Fruit fly (Drosophila melanogaster) whole organism, embryonic: ENCODE results near the gene Sumo.

ENCODE experiments used
- CG10366 ChIP-seq: fragments of 200-800 bp; sonication (Bioruptor generic); IDR thresholded peaks from 2 replicates; pipeline ENCODE4 v1.3.6; 2022; ENCODE audit warnings: missing biosample characterization, missing genetic modification characterization
- CG10959 ChIP-seq: fragments of 200-800 bp; sonication (Bioruptor generic); IDR thresholded peaks from 2 replicates; pipeline ENCODE4 v1.3.6; 2022; ENCODE audit warnings: missing biosample characterization, missing genetic modification characterization
- CG11696 ChIP-seq: fragments of 200-800 bp; sonication (Bioruptor generic); IDR thresholded peaks from 2 replicates; pipeline ENCODE4 v1.3.6; 2022; ENCODE audit warnings: missing biosample characterization, missing genetic modification characterization
- CG14441 ChIP-seq: fragments of 200-800 bp; sonication (Bioruptor generic); IDR thresholded peaks from 2 replicates; pipeline ENCODE4 v1.3.6; 2022; ENCODE audit warnings: missing biosample characterization, missing genetic modification characterization
- CG14667 ChIP-seq: fragments of 200-800 bp; sonication (Bioruptor generic); IDR thresholded peaks from 2 replicates; pipeline ENCODE4 v1.3.6; 2022; ENCODE audit warnings: missing biosample characterization, missing genetic modification characterization
- CG17328 ChIP-seq: fragments of 200-800 bp; sonication (Bioruptor generic); IDR thresholded peaks from 2 replicates; pipeline ENCODE4 v1.3.6; 2022; ENCODE audit warnings: missing biosample characterization, missing genetic modification characterization
- CG18476 ChIP-seq: fragments of 200-800 bp; sonication (Bioruptor generic); optimal IDR thresholded peaks from 2 replicates; lab custom pipeline; 2016; ENCODE audit warnings: missing biosample characterization, mild to moderate bottlenecking, missing genetic modification characterization
- CG18764 ChIP-seq: fragments of 200-800 bp; sonication (Bioruptor generic); optimal IDR thresholded peaks from 3 replicates; lab custom pipeline; 2016; ENCODE audit warnings: missing biosample characterization, missing genetic modification characterization
- CG2678 ChIP-seq: fragments of 200-800 bp; sonication (Bioruptor generic); optimal IDR thresholded peaks from 3 replicates; lab custom pipeline; 2019; ENCODE audit warnings: missing biosample characterization, mild to moderate bottlenecking, missing genetic modification characterization, moderate library complexity
- CG31388 ChIP-seq: fragments of 200-800 bp; sonication (Bioruptor generic); optimal IDR thresholded peaks from 2 replicates; lab custom pipeline; 2016; ENCODE audit warnings: missing biosample characterization, missing genetic modification characterization
- CG32767 ChIP-seq: fragments of 200-800 bp; sonication (Bioruptor generic); IDR thresholded peaks from 2 replicates; pipeline ENCODE4 v1.3.6; 2022; ENCODE audit warnings: missing biosample characterization, missing genetic modification characterization
- CG34422 ChIP-seq: fragments of 200-800 bp; sonication (Bioruptor generic); IDR thresholded peaks from 3 replicates; pipeline ENCODE4 v1.3.6; 2022; ENCODE audit warnings: missing biosample characterization, missing genetic modification characterization
- CG4707 ChIP-seq: fragments of 200-800 bp; sonication (Bioruptor generic); optimal IDR thresholded peaks from 2 replicates; lab custom pipeline; 2018; ENCODE audit warnings: missing biosample characterization, mild to moderate bottlenecking, missing genetic modification characterization, moderate library complexity
- CG5180 ChIP-seq: fragments of 200-800 bp; sonication (Bioruptor generic); optimal IDR thresholded peaks from 3 replicates; lab custom pipeline; 2017; ENCODE audit warnings: missing biosample characterization, missing genetic modification characterization, mild to moderate bottlenecking, moderate library complexity, missing genetic modification reagents
- CG6175 ChIP-seq: fragments of 200-800 bp; sonication (Bioruptor generic); IDR thresholded peaks from 3 replicates; pipeline ENCODE4 v1.3.6; 2022; ENCODE audit warnings: missing biosample characterization, missing genetic modification characterization
- CG6654 ChIP-seq: fragments of 200-800 bp; sonication (Bioruptor generic); optimal IDR thresholded peaks from 2 replicates; lab custom pipeline; 2017; ENCODE audit warnings: missing biosample characterization, mild to moderate bottlenecking, missing genetic modification characterization
- CG6854 ChIP-seq: fragments of 200-800 bp; sonication (Bioruptor generic); optimal IDR thresholded peaks from 3 replicates; lab custom pipeline; 2017; ENCODE audit warnings: missing biosample characterization, mild to moderate bottlenecking, missing genetic modification characterization
- CG8281 ChIP-seq: fragments of 200-800 bp; sonication (Bioruptor generic); optimal IDR thresholded peaks from 2 replicates; lab custom pipeline; 2018; ENCODE audit warnings: missing biosample characterization, mild to moderate bottlenecking, missing genetic modification characterization, moderate library complexity
- CG9215 ChIP-seq: fragments of 200-800 bp; sonication (Bioruptor generic); IDR thresholded peaks from 2 replicates; pipeline ENCODE4 v1.3.6; 2022; ENCODE audit warnings: missing biosample characterization, missing genetic modification characterization
- CHES-1-like ChIP-seq: fragments of 200-800 bp; sonication (Bioruptor generic); optimal IDR thresholded peaks from 2 replicates; lab custom pipeline; 2016; ENCODE audit warnings: missing biosample characterization, missing genetic modification characterization
- Dek ChIP-seq: fragments of 200-800 bp; sonication (Bioruptor generic); optimal IDR thresholded peaks from 3 replicates; lab custom pipeline; 2019; ENCODE audit warnings: missing biosample characterization, mild to moderate bottlenecking, missing genetic modification characterization, moderate library complexity
- Fer3 ChIP-seq: fragments of 200-800 bp; sonication (Bioruptor generic); optimal IDR thresholded peaks from 2 replicates; lab custom pipeline; 2018; ENCODE audit warnings: missing biosample characterization, mild to moderate bottlenecking, missing genetic modification characterization, moderate library complexity
- HmgD ChIP-seq: fragments of 200-800 bp; sonication (Bioruptor generic); optimal IDR thresholded peaks from 3 replicates; lab custom pipeline; 2016; ENCODE audit warnings: missing biosample characterization, missing genetic modification characterization
- Oli ChIP-seq: fragments of 200-800 bp; sonication (Bioruptor generic); optimal IDR thresholded peaks from 2 replicates; lab custom pipeline; 2018; ENCODE audit warnings: missing biosample characterization, mild to moderate bottlenecking, missing genetic modification characterization, moderate library complexity
- Optix ChIP-seq: fragments of 200-800 bp; sonication (Bioruptor generic); IDR thresholded peaks from 3 replicates; pipeline ENCODE4 v1.3.6; 2022; ENCODE audit warnings: missing biosample characterization, missing genetic modification characterization
- Poxn ChIP-seq: fragments of 200-800 bp; sonication (Bioruptor generic); IDR thresholded peaks from 2 replicates; pipeline ENCODE4 v1.3.6; 2022; ENCODE audit warnings: missing biosample characterization, missing genetic modification characterization
- Sox100B ChIP-seq: fragments of 200-800 bp; sonication (Bioruptor generic); optimal IDR thresholded peaks from 3 replicates; lab custom pipeline; 2018; ENCODE audit warnings: missing biosample characterization, mild to moderate bottlenecking, missing genetic modification characterization
- Sry-δ ChIP-seq: fragments of 200-800 bp; sonication (Bioruptor generic); optimal IDR thresholded peaks from 2 replicates; lab custom pipeline; 2016; ENCODE audit warnings: missing biosample characterization, missing genetic modification characterization
- TFAM ChIP-seq: fragments of 200-800 bp; sonication (Bioruptor generic); optimal IDR thresholded peaks from 2 replicates; lab custom pipeline; 2017; ENCODE audit warnings: missing biosample characterization, missing genetic modification characterization, inconsistent platforms
- Xrp1 ChIP-seq: fragments of 200-800 bp; sonication (Bioruptor generic); IDR thresholded peaks from 2 replicates; pipeline ENCODE4 v1.3.6; 2022; ENCODE audit warnings: missing biosample characterization, missing genetic modification characterization
- abd-A ChIP-seq: fragments of 200-800 bp; sonication (Bioruptor generic); optimal IDR thresholded peaks from 3 replicates; lab custom pipeline; 2019; ENCODE audit warnings: missing biosample characterization, mild to moderate bottlenecking, missing genetic modification characterization, moderate library complexity
- chm ChIP-seq: fragments of 200-800 bp; sonication (Bioruptor generic); IDR thresholded peaks from 2 replicates; pipeline ENCODE4 v1.3.6; 2022; ENCODE audit warnings: missing biosample characterization, missing genetic modification characterization
- ems ChIP-seq: fragments of 200-800 bp; sonication (Bioruptor generic); optimal IDR thresholded peaks from 3 replicates; lab custom pipeline; 2016; ENCODE audit warnings: missing biosample characterization, missing genetic modification characterization
- hb ChIP-seq: fragments of 200-800 bp; sonication (Bioruptor generic); IDR thresholded peaks from 3 replicates; pipeline ENCODE4 v1.3.6; 2022; ENCODE audit warnings: missing biosample characterization, missing genetic modification characterization; ENCODE audit not compliant: partially characterized antibody
- inv ChIP-seq: fragments of 200-800 bp; sonication (Bioruptor generic); IDR thresholded peaks from 2 replicates; pipeline ENCODE4 v1.3.6; 2022; ENCODE audit warnings: missing biosample characterization, missing genetic modification characterization; ENCODE audit not compliant: partially characterized antibody
- kay ChIP-seq: fragments of 200-800 bp; sonication (Bioruptor generic); optimal IDR thresholded peaks from 2 replicates; lab custom pipeline; 2016; ENCODE audit warnings: missing biosample characterization, missing genetic modification characterization
- kni ChIP-seq: fragments of 200-800 bp; sonication (Bioruptor generic); optimal IDR thresholded peaks from 3 replicates; lab custom pipeline; 2017; ENCODE audit warnings: mild to moderate bottlenecking, missing biosample characterization, missing genetic modification reagents, missing genetic modification characterization
- otp ChIP-seq: fragments of 200-800 bp; sonication (Bioruptor generic); IDR thresholded peaks from 3 replicates; pipeline ENCODE4, ENCODE4 v1.3.6; 2022; ENCODE audit warnings: missing biosample characterization, missing genetic modification characterization
- peb ChIP-seq: fragments of 200-800 bp; sonication (Bioruptor generic); IDR thresholded peaks from 2 replicates; pipeline ENCODE4 v1.3.6; 2022; ENCODE audit warnings: missing biosample characterization, missing genetic modification characterization
- pum ChIP-seq: fragments of 200-800 bp; sonication (Bioruptor generic); optimal IDR thresholded peaks from 2 replicates; lab custom pipeline; 2016; ENCODE audit warnings: missing biosample characterization, missing genetic modification characterization
- row ChIP-seq: fragments of 200-800 bp; sonication (Bioruptor generic); IDR thresholded peaks from 3 replicates; pipeline ENCODE4 v1.3.6; 2022; ENCODE audit warnings: missing biosample characterization, missing genetic modification characterization
- sens-2 ChIP-seq: fragments of 200-800 bp; sonication (Bioruptor generic); IDR thresholded peaks from 2 replicates; pipeline ENCODE4 v1.3.6; 2022; ENCODE audit warnings: missing biosample characterization, missing genetic modification characterization
- sim ChIP-seq: fragments of 200-800 bp; sonication (Bioruptor generic); IDR thresholded peaks from 2 replicates; pipeline ENCODE4 v1.3.6; 2022; ENCODE audit warnings: missing biosample characterization, missing genetic modification characterization
- slou ChIP-seq: fragments of 200-800 bp; sonication (Bioruptor generic); optimal IDR thresholded peaks from 3 replicates; lab custom pipeline; 2016; ENCODE audit warnings: missing biosample characterization, missing genetic modification characterization
- ssp ChIP-seq: fragments of 200-800 bp; sonication (Bioruptor generic); IDR thresholded peaks from 2 replicates; pipeline ENCODE4 v1.3.6; 2022; ENCODE audit warnings: missing biosample characterization, missing genetic modification characterization
- sug ChIP-seq: fragments of 200-800 bp; optimal IDR thresholded peaks from 2 replicates; lab custom pipeline; 2019; ENCODE audit warnings: missing biosample characterization, mild to moderate bottlenecking, missing genetic modification characterization, moderate library complexity
- tin ChIP-seq: fragments of 200-800 bp; sonication (Bioruptor generic); optimal IDR thresholded peaks from 3 replicates; lab custom pipeline; 2016; ENCODE audit warnings: missing biosample characterization, missing genetic modification characterization
- tll ChIP-seq, 2 experiments: fragments of 200-800 bp in 1 of 2; fragments of >200 bp in 1 of 2; sonication (Bioruptor generic) in 1 of 2; optimal IDR thresholded peaks; 2 replicates each; lab custom pipeline; 2017 to 2019; ENCODE audit warnings: missing biosample characterization in 2 of 2, missing genetic modification characterization in 2 of 2, mild to moderate bottlenecking in 1 of 2, moderate library complexity in 1 of 2
- unpg ChIP-seq: fragments of 200-800 bp; sonication (Bioruptor generic); optimal IDR thresholded peaks from 3 replicates; lab custom pipeline; 2018; ENCODE audit warnings: missing biosample characterization, mild to moderate bottlenecking, missing genetic modification characterization, moderate library complexity
- yki ChIP-seq: fragments of >200 bp; optimal IDR thresholded peaks from 3 replicates; lab custom pipeline; 2018
- zf30C ChIP-seq: fragments of 200-800 bp; sonication (Bioruptor generic); optimal IDR thresholded peaks from 3 replicates; lab custom pipeline; 2018; ENCODE audit warnings: missing biosample characterization, mild to moderate bottlenecking, missing genetic modification characterization

The Sumo gene

DNA sequence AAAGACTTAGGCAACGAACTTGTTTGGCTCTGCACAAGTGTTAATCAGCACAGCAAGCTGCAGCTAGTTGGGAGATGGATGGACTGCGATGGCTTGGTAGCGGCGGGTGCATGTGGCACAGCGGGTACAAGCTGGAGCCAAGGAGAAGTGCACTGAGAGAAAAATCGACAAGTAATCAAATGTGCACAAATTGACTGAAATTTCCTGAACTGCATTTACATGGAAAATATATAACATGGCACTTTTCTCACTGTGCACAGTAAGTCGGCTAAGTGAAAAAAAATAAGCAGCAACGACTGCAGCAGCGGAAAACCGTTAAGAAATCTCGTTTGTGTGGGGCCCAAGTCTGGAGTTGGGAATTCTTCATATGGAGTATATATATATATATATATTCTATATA, 23.6 kb upstream of the Sumo start (continued):
- TF ChIP-seq CG31388 (GFP tag; lab: Kevin White, UChicago) (no peak), Poxn (GFP tag; lab: Robert Waterston, UW) (no peak), tll (GFP tag; optimal IDR thresholded peaks at IDR 0.05; lab: Kevin White, UChicago) (no peak), Xrp1 (GFP tag; lab: Robert Waterston, UW) (peak; percentile 32; the same call in 1 of the 2 replicates), HmgD (GFP tag; lab: Kevin White, UChicago) (no peak), zf30C (peak; percentile 8), kay (no peak), TFAM (GFP tag; lab: Kevin White, UChicago) (no peak), chm (GFP tag; lab: Robert Waterston, UW) (0 out of 2 replicates have a peak, but pooled peaks have one; percentile 31), CG6854 (GFP tag; lab: Kevin White, UChicago) (no peak), CG17328 (GFP tag; lab: Robert Waterston, UW) (peak; percentile 6; the same call in 1 of the 2 replicates), sens-2 (GFP tag; lab: Robert Waterston, UW) (0 out of 2 replicates have a peak, but pooled peaks have one; percentile 13), CHES-1-like (GFP tag; lab: Kevin White, UChicago) (no peak), CG11696 (GFP tag; lab: Robert Waterston, UW) (no peak), CG18764 (no peak), unpg (GFP tag; lab: Kevin White, UChicago) (peak; percentile 4), peb (GFP tag; lab: Robert Waterston, UW) (no peak), otp (GFP tag; lab: Robert Waterston, UW) (peak; percentile 75; the same call in 1 of the 3 replicates)

DNA sequence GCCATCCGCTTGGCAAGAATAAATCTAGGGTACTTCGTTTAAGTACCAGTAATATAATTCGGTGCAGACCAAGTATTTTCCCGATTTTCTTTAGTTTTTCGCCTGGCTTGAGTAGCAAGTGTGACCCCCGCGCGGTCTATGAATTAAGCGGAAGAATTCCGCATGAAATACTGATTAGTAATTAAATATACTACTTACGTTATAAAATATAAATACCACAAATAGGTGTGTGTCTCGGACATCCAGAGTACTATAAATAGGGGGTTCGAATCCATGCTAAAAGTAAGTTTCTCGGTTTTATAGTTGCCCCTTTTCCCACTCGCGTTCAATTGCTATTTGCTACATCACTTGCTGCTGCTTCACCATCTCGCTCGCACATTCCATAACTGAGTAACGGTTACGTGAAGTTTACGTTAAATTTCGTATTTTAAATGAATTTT, 4.2 kb upstream of the Sumo start, which contains the start of gene snRNP-U1-70K:
Gene snRNP-U1-70K (minus strand): TSS at position 141 of the 440 bp plus-strand sequence.
- TF ChIP-seq CG34422 (GFP tag; lab: Robert Waterston, UW) = peak; percentile 43; the same call in 1 of the 3 replicates
- no peak for TF ChIP-seq inv (GFP tag; lab: Robert Waterston, UW)
- TF ChIP-seq Fer3 (tag; lab: Kevin White, UChicago) = no peak
- TF ChIP-seq sim (GFP tag; lab: Robert Waterston, UW) = no peak
- TF ChIP-seq kni = peak; percentile 4
- no peak for TF ChIP-seq Oli (tag; lab: Kevin White, UChicago)
- no peak for TF ChIP-seq zf30C
- TF ChIP-seq Optix = no peak
- no peak for TF ChIP-seq ems (GFP tag; lab: Kevin White, UChicago)
- TF ChIP-seq ssp (GFP tag; lab: Robert Waterston, UW) = 0 out of 2 replicates have a peak, but pooled peaks have one; percentile 5
- TF ChIP-seq CG18476 (GFP tag; lab: Kevin White, UChicago) = no peak
- TF ChIP-seq CG10366 = no peak
- TF ChIP-seq pum (GFP tag; lab: Kevin White, UChicago) = no peak
- peak; percentile 42; the same call in 2 of the 3 replicates for TF ChIP-seq row (GFP tag; lab: Robert Waterston, UW)
- no peak for TF ChIP-seq slou (GFP tag; lab: Kevin White, UChicago)
- TF ChIP-seq sug = no peak
- no peak for TF ChIP-seq hb (GFP tag; lab: Robert Waterston, UW)
- TF ChIP-seq CG32767 = no peak
- no peak for TF ChIP-seq CG8281 (tag; lab: Kevin White, UChicago)
- no peak for TF ChIP-seq CG10959
- TF ChIP-seq CG14667 (GFP tag; lab: Robert Waterston, UW) = no peak
- no peak for TF ChIP-seq CG2678 (tag; lab: Kevin White, UChicago)
- no peak for TF ChIP-seq Sox100B (GFP tag; lab: Kevin White, UChicago)
- no peak for TF ChIP-seq Sry-δ (GFP tag; lab: Kevin White, UChicago)
- no peak for TF ChIP-seq CG6654 (GFP tag; lab: Kevin White, UChicago)
- TF ChIP-seq CG5180 (GFP tag; lab: Kevin White, UChicago) = no peak
- TF ChIP-seq CG9215 (GFP tag; lab: Robert Waterston, UW) = no peak
- no peak for TF ChIP-seq kay
- no peak for TF ChIP-seq abd-A (tag; lab: Kevin White, UChicago)
- peak; percentile 66 for TF ChIP-seq Dek (tag; lab: Kevin White, UChicago)
- TF ChIP-seq CG6175 = no peak
- TF ChIP-seq tin (GFP tag; lab: Kevin White, UChicago) = no peak
- no peak for TF ChIP-seq CG14441 (GFP tag; lab: Robert Waterston, UW)
- no peak for TF ChIP-seq CG4707
- no peak for TF ChIP-seq yki (lab: Kevin White, UChicago)
